Fruit fly (Drosophila melanogaster) whole organism, embryonic: ENCODE measurements around the gene CG12814.

ENCODE experiments used
- ATbp ChIP-seq: fragments of 200-800 bp; sonication (Bioruptor generic); optimal IDR thresholded peaks from 2 replicates; lab custom pipeline; 2017; ENCODE audit warnings: missing biosample characterization, mild to moderate bottlenecking, missing genetic modification characterization, missing genetic modification reagents
- Abd-B ChIP-seq: fragments of 200-800 bp; sonication (Bioruptor generic); optimal IDR thresholded peaks from 2 replicates; lab custom pipeline; 2018; ENCODE audit warnings: missing biosample characterization, mild to moderate bottlenecking, missing genetic modification characterization, moderate library complexity
- Ada2b ChIP-seq: fragments of 200-800 bp; sonication (Bioruptor generic); IDR thresholded peaks from 2 replicates; pipeline ENCODE4 v1.3.6; 2022; ENCODE audit warnings: missing biosample characterization, missing genetic modification characterization
- CG12299 ChIP-seq: fragments of 200-800 bp; sonication (Bioruptor generic); optimal IDR thresholded peaks from 2 replicates; lab custom pipeline; 2018; ENCODE audit warnings: missing biosample characterization, mild to moderate bottlenecking, missing genetic modification characterization
- CG12391 ChIP-seq: fragments of 200-800 bp; sonication (Bioruptor generic); optimal IDR thresholded peaks from 3 replicates; lab custom pipeline; 2018; ENCODE audit warnings: missing biosample characterization, mild to moderate bottlenecking, missing genetic modification characterization, moderate library complexity
- CG12659 ChIP-seq: fragments of 200-800 bp; sonication (Bioruptor generic); optimal IDR thresholded peaks from 3 replicates; lab custom pipeline; 2017; ENCODE audit warnings: mild to moderate bottlenecking, missing biosample characterization, missing genetic modification reagents, missing genetic modification characterization
- CG13287 ChIP-seq: fragments of 200-800 bp; sonication (Bioruptor generic); IDR thresholded peaks from 2 replicates; pipeline ENCODE4 v1.3.6; 2022; ENCODE audit warnings: missing biosample characterization, missing genetic modification characterization; ENCODE audit not compliant: partially characterized antibody
- CG13894 ChIP-seq: fragments of 200-800 bp; sonication (Bioruptor generic); optimal IDR thresholded peaks from 3 replicates; lab custom pipeline; 2018; ENCODE audit warnings: missing biosample characterization, mild to moderate bottlenecking, missing genetic modification characterization, moderate library complexity
- CG15479 ChIP-seq: fragments of 200-800 bp; sonication (Bioruptor generic); optimal IDR thresholded peaks from 3 replicates; lab custom pipeline; 2019; ENCODE audit warnings: missing biosample characterization, mild to moderate bottlenecking, missing genetic modification characterization, moderate library complexity
- CG16815 ChIP-seq: fragments of 200-800 bp; sonication (Bioruptor generic); optimal IDR thresholded peaks from 3 replicates; lab custom pipeline; 2017; ENCODE audit warnings: missing biosample characterization, mild to moderate bottlenecking, missing genetic modification characterization
- CG17359 ChIP-seq: fragments of 200-800 bp; sonication (Bioruptor generic); optimal IDR thresholded peaks from 3 replicates; lab custom pipeline; 2018; ENCODE audit warnings: missing biosample characterization, mild to moderate bottlenecking, missing genetic modification characterization, moderate library complexity
- CG2875 ChIP-seq: fragments of 200-800 bp; sonication (Bioruptor generic); optimal IDR thresholded peaks from 2 replicates; lab custom pipeline; 2017; ENCODE audit warnings: missing biosample characterization, mild to moderate bottlenecking, missing genetic modification characterization, missing genetic modification reagents
- CG31441 ChIP-seq: fragments of 200-800 bp; sonication (Bioruptor generic); IDR thresholded peaks from 2 replicates; pipeline ENCODE4 v1.3.6; 2022; ENCODE audit warnings: missing biosample characterization, missing genetic modification characterization
- CG33557 ChIP-seq: fragments of 200-800 bp; sonication (Bioruptor generic); optimal IDR thresholded peaks from 2 replicates; lab custom pipeline; 2019; ENCODE audit warnings: missing biosample characterization, mild to moderate bottlenecking, missing genetic modification characterization, moderate library complexity
- CG3838 ChIP-seq: fragments of 200-800 bp; sonication (Bioruptor generic); optimal IDR thresholded peaks from 3 replicates; lab custom pipeline; 2016; ENCODE audit warnings: missing biosample characterization, missing genetic modification characterization
- CG42726 ChIP-seq: fragments of 200-800 bp; sonication (Bioruptor generic); IDR thresholded peaks from 2 replicates; pipeline ENCODE4 v1.3.6; 2022; ENCODE audit warnings: missing biosample characterization, missing genetic modification characterization; ENCODE audit not compliant: partially characterized antibody
- CG5180 ChIP-seq: fragments of 200-800 bp; sonication (Bioruptor generic); optimal IDR thresholded peaks from 3 replicates; lab custom pipeline; 2017; ENCODE audit warnings: missing biosample characterization, missing genetic modification characterization, mild to moderate bottlenecking, moderate library complexity, missing genetic modification reagents
- CG6175 ChIP-seq: fragments of 200-800 bp; sonication (Bioruptor generic); IDR thresholded peaks from 3 replicates; pipeline ENCODE4 v1.3.6; 2022; ENCODE audit warnings: missing biosample characterization, missing genetic modification characterization
- CG6683 ChIP-seq: fragments of 200-800 bp; sonication (Bioruptor generic); optimal IDR thresholded peaks from 2 replicates; lab custom pipeline; 2017; ENCODE audit warnings: missing biosample characterization, mild to moderate bottlenecking, missing genetic modification characterization, missing genetic modification reagents
- CG6765 ChIP-seq: fragments of 200-800 bp; sonication (Bioruptor generic); optimal IDR thresholded peaks from 3 replicates; lab custom pipeline; 2017; ENCODE audit warnings: missing biosample characterization, mild to moderate bottlenecking, missing genetic modification characterization
- CG6791 ChIP-seq: fragments of 200-800 bp; sonication (Bioruptor generic); IDR thresholded peaks from 3 replicates; pipeline ENCODE4 v1.3.6; 2022; ENCODE audit warnings: missing biosample characterization, missing genetic modification characterization; ENCODE audit not compliant: partially characterized antibody
- CG6813 ChIP-seq: fragments of 200-800 bp; sonication (Bioruptor generic); optimal IDR thresholded peaks from 2 replicates; lab custom pipeline; 2017; ENCODE audit warnings: missing biosample characterization, missing genetic modification characterization, mild to moderate bottlenecking, moderate library complexity, missing genetic modification reagents
- CG8359 ChIP-seq: fragments of 200-800 bp; sonication (Bioruptor generic); optimal IDR thresholded peaks from 2 replicates; lab custom pipeline; 2017; ENCODE audit warnings: missing biosample characterization, mild to moderate bottlenecking, missing genetic modification characterization, borderline replicate concordance
- CG9817 ChIP-seq: fragments of 200-800 bp; sonication (Bioruptor generic); optimal IDR thresholded peaks from 2 replicates; lab custom pipeline; 2018; ENCODE audit warnings: missing biosample characterization, mild to moderate bottlenecking, missing genetic modification characterization, moderate library complexity
- Camta ChIP-seq: fragments of 200-800 bp; sonication (Bioruptor generic); optimal IDR thresholded peaks from 2 replicates; lab custom pipeline; 2016; ENCODE audit warnings: missing biosample characterization, missing genetic modification characterization
- Doc3 ChIP-seq: fragments of 200-800 bp; sonication (Bioruptor generic); IDR thresholded peaks from 3 replicates; pipeline ENCODE4 v1.3.6; 2022; ENCODE audit warnings: missing biosample characterization, missing genetic modification characterization; ENCODE audit not compliant: partially characterized antibody
- Dp ChIP-seq: fragments of 200-800 bp; sonication (Bioruptor generic); optimal IDR thresholded peaks from 2 replicates; lab custom pipeline; 2018; ENCODE audit warnings: missing biosample characterization, mild to moderate bottlenecking, missing genetic modification characterization, moderate library complexity
- ERR ChIP-seq: fragments of 200-800 bp; sonication (Bioruptor generic); optimal IDR thresholded peaks from 2 replicates; lab custom pipeline; 2016; ENCODE audit warnings: missing biosample characterization, missing genetic modification characterization
- Fer3 ChIP-seq: fragments of 200-800 bp; sonication (Bioruptor generic); optimal IDR thresholded peaks from 2 replicates; lab custom pipeline; 2018; ENCODE audit warnings: missing biosample characterization, mild to moderate bottlenecking, missing genetic modification characterization, moderate library complexity
- HLHmδ ChIP-seq: fragments of 200-800 bp; sonication (Bioruptor generic); optimal IDR thresholded peaks from 2 replicates; lab custom pipeline; 2018; ENCODE audit warnings: missing biosample characterization, mild to moderate bottlenecking, missing genetic modification characterization, moderate library complexity
- HmgD ChIP-seq: fragments of 200-800 bp; sonication (Bioruptor generic); optimal IDR thresholded peaks from 3 replicates; lab custom pipeline; 2016; ENCODE audit warnings: missing biosample characterization, missing genetic modification characterization
- Hr51 ChIP-seq, 2 experiments: fragments of 200-800 bp; sonication (Bioruptor generic); optimal IDR thresholded peaks; 2 replicates in 1 of 2; 3 replicates in 1 of 2; lab custom pipeline; 2016 to 2018; ENCODE audit warnings: missing biosample characterization in 2 of 2, missing genetic modification characterization in 2 of 2, mild to moderate bottlenecking in 1 of 2, moderate library complexity in 1 of 2
- Oaz ChIP-seq: fragments of 200-800 bp; sonication (Bioruptor generic); IDR thresholded peaks from 2 replicates; pipeline ENCODE4 v1.3.6; 2022; ENCODE audit warnings: missing biosample characterization, missing genetic modification characterization
- ab ChIP-seq: fragments of 200-800 bp; sonication (Bioruptor generic); optimal IDR thresholded peaks from 2 replicates; lab custom pipeline; 2016; ENCODE audit warnings: missing biosample characterization, missing genetic modification characterization
- bigmax ChIP-seq: fragments of 200-800 bp; sonication (Bioruptor generic); optimal IDR thresholded peaks from 2 replicates; lab custom pipeline; 2018; ENCODE audit warnings: missing biosample characterization, mild to moderate bottlenecking, missing genetic modification characterization
- cas ChIP-seq: fragments of 200-800 bp; sonication (Bioruptor generic); IDR thresholded peaks from 2 replicates; pipeline ENCODE4 v1.3.6; 2022; ENCODE audit warnings: missing biosample characterization, missing genetic modification characterization
- croc ChIP-seq: fragments of 200-800 bp; sonication (Bioruptor generic); conservative IDR thresholded peaks from 3 replicates; pipeline ENCODE4 v1.3.6; 2022; ENCODE audit warnings: missing biosample characterization, missing genetic modification characterization
- danr ChIP-seq: fragments of 200-800 bp; sonication (Bioruptor generic); IDR thresholded peaks from 2 replicates; pipeline ENCODE4 v1.3.6; 2022; ENCODE audit warnings: missing biosample characterization, missing genetic modification characterization
- fd102C ChIP-seq: fragments of 200-800 bp; sonication (Bioruptor generic); optimal IDR thresholded peaks from 2 replicates; lab custom pipeline; 2018; ENCODE audit warnings: missing biosample characterization, mild to moderate bottlenecking, missing genetic modification characterization, moderate library complexity
- gt ChIP-seq: fragments of 200-800 bp; sonication (Bioruptor generic); IDR thresholded peaks from 2 replicates; pipeline ENCODE4 v1.3.6; 2022; ENCODE audit warnings: missing biosample characterization, missing genetic modification characterization
- lab ChIP-seq: fragments of 200-800 bp; sonication (Bioruptor generic); optimal IDR thresholded peaks from 3 replicates; lab custom pipeline; 2017; ENCODE audit warnings: missing biosample characterization, missing genetic modification characterization, mild to moderate bottlenecking, moderate library complexity, missing genetic modification reagents
- lola ChIP-seq, 3 experiments: fragments of >200 bp in 2 of 3; fragments of 200-800 bp in 1 of 3; sonication (Bioruptor generic) in 1 of 3; optimal IDR thresholded peaks; 2 replicates each; lab custom pipeline; 2017 to 2019; ENCODE audit warnings: missing biosample characterization in 3 of 3, missing genetic modification characterization in 3 of 3, mild to moderate bottlenecking in 1 of 3, moderate library complexity in 1 of 3
- otp ChIP-seq: fragments of 200-800 bp; sonication (Bioruptor generic); IDR thresholded peaks from 3 replicates; pipeline ENCODE4, ENCODE4 v1.3.6; 2022; ENCODE audit warnings: missing biosample characterization, missing genetic modification characterization
- pho ChIP-seq: fragments of 200-800 bp; sonication (Bioruptor generic); optimal IDR thresholded peaks from 2 replicates; lab custom pipeline; 2016; ENCODE audit warnings: missing biosample characterization, missing genetic modification characterization
- pum ChIP-seq: fragments of 200-800 bp; sonication (Bioruptor generic); optimal IDR thresholded peaks from 2 replicates; lab custom pipeline; 2016; ENCODE audit warnings: missing biosample characterization, missing genetic modification characterization
- pzg ChIP-seq: fragments of 200-800 bp; sonication (Bioruptor generic); optimal IDR thresholded peaks from 3 replicates; lab custom pipeline; 2018; ENCODE audit warnings: missing biosample characterization, mild to moderate bottlenecking, missing genetic modification characterization, moderate library complexity
- repo ChIP-seq: fragments of 200-800 bp; sonication (Bioruptor generic); optimal IDR thresholded peaks from 2 replicates; lab custom pipeline; 2016; ENCODE audit warnings: missing biosample characterization, missing genetic modification characterization
- ro ChIP-seq: fragments of 200-800 bp; sonication (Bioruptor generic); IDR thresholded peaks from 2 replicates; pipeline ENCODE4 v1.3.6; 2022; ENCODE audit warnings: missing biosample characterization, missing genetic modification characterization
- tio ChIP-seq: fragments of 200-800 bp; sonication (Bioruptor generic); optimal IDR thresholded peaks from 2 replicates; lab custom pipeline; 2017; ENCODE audit warnings: missing biosample characterization, missing genetic modification characterization, inconsistent platforms

The CG12814 gene

dm6 chr3R:10161163-10161562, 28.2 kb downstream of the CG12814 start, which contains the start of gene CG6254 (continued):
- TF ChIP-seq Ada2b (0 out of 2 replicates have a peak, but pooled peaks have one; percentile 8), ERR (GFP tag; lab: Kevin White, UChicago) (no peak), CG12659 (GFP tag; lab: Kevin White, UChicago) (peak; percentile 54), pzg (peak; percentile 68), CG6683 (GFP tag; lab: Kevin White, UChicago) (no peak), CG5180 (GFP tag; lab: Kevin White, UChicago) (no peak), Hr51 (GFP tag; optimal IDR thresholded peaks at IDR 0.05; lab: Kevin White, UChicago) (peak in 1 of 2 experiments; percentile 9), CG12299 (tag; lab: Kevin White, UChicago) (no peak), HmgD (GFP tag; lab: Kevin White, UChicago) (peak; percentile 69), lola (GFP tag; optimal IDR thresholded peaks at IDR 0.05; lab: Kevin White, UChicago) (no peak), Camta (GFP tag; lab: Kevin White, UChicago) (no peak), Doc3 (GFP tag; lab: Robert Waterston, UW) (no peak), Abd-B (peak; percentile 10), CG3838 (GFP tag; lab: Kevin White, UChicago) (no peak), Oaz (GFP tag; lab: Robert Waterston, UW) (no peak), CG31441 (GFP tag; lab: Robert Waterston, UW) (no peak), otp (GFP tag; lab: Robert Waterston, UW) (no peak), CG33557 (GFP tag; lab: Kevin White, UChicago) (no peak), CG6175 (GFP tag; lab: Robert Waterston, UW) (no peak), CG42726 (no peak), cas (GFP tag; lab: Robert Waterston, UW) (no peak), gt (GFP tag; lab: Robert Waterston, UW) (no peak), CG8359 (GFP tag; lab: Kevin White, UChicago) (no peak), danr (GFP tag; lab: Robert Waterston, UW) (no peak), CG15479 (GFP tag; lab: Kevin White, UChicago) (no peak), ro (GFP tag; lab: Robert Waterston, UW) (no peak), CG2875 (GFP tag; lab: Kevin White, UChicago) (no peak), repo (GFP tag; lab: Kevin White, UChicago) (peak; percentile 33), lab (GFP tag; lab: Kevin White, UChicago) (no peak), fd102C (no peak), CG17359 (no peak), CG12391 (tag; lab: Kevin White, UChicago) (peak; percentile 45), HLHmδ (GFP tag; lab: Kevin White, UChicago) (no peak), croc (GFP tag; lab: Robert Waterston, UW) (no peak), pum (GFP tag; lab: Kevin White, UChicago) (peak; percentile 4), Fer3 (no peak), pho (GFP tag; lab: Kevin White, UChicago) (peak; percentile 43), ab (no peak), CG6813 (GFP tag; lab: Kevin White, UChicago) (no peak), tio (GFP tag; lab: Kevin White, UChicago) (no peak), CG9817 (tag; lab: Kevin White, UChicago) (peak; percentile 32), CG16815 (no peak), CG6791 (GFP tag; lab: Robert Waterston, UW) (peak; percentile 47; the same call in 1 of the 3 replicates), CG6765 (GFP tag; lab: Kevin White, UChicago) (no peak), CG13287 (GFP tag; lab: Robert Waterston, UW) (peak; percentile 68), Dp (peak; percentile 23), CG13894 (no peak), ATbp (GFP tag; lab: Kevin White, UChicago) (no peak), bigmax (GFP tag; lab: Kevin White, UChicago) (no peak)
